Worm (Caenorhabditis elegans) whole organism, L2 larva: ENCODE data around the gene D2007.2.
A peak's percentile ranks its signal among the peaks of the same experiment; 100 is the strongest.

Experiments
- C34F6.9 ChIP-seq: fragments of 150-350 bp; optimal IDR thresholded peaks from 2 replicates; lab custom pipeline; 2014; ENCODE audit warnings: missing biosample characterization, missing genetic modification characterization
- F13H6.1 ChIP-seq: sonication (generic microtip); optimal IDR thresholded peaks from 2 replicates; lab custom pipeline; 2016; ENCODE audit warnings: missing genetic modification characterization, missing compliant biosample characterization
- Y55F3AM.14 ChIP-seq: fragments of 200-800 bp; sonication (Bioruptor generic); optimal IDR thresholded peaks from 2 replicates; lab custom pipeline; 2018; ENCODE audit warnings: mild to moderate bottlenecking, missing genetic modification characterization, missing compliant biosample characterization
- alr-1 ChIP-seq: fragments of 150-350 bp; optimal IDR thresholded peaks from 2 replicates; lab custom pipeline; 2014; ENCODE audit warnings: missing biosample characterization, missing genetic modification characterization
- blmp-1 ChIP-seq: sonication (generic microtip); optimal IDR thresholded peaks from 2 replicates; lab custom pipeline; 2017; ENCODE audit warnings: missing genetic modification characterization, mild to moderate bottlenecking, missing compliant biosample characterization, antibody characterized with exemption, moderate library complexity; ENCODE audit not compliant: insufficient read depth
- ceh-16 ChIP-seq: fragments of 150-350 bp; optimal IDR thresholded peaks from 2 replicates; lab custom pipeline; 2014; ENCODE audit warnings: missing biosample characterization, missing genetic modification characterization
- crh-2 ChIP-seq: sonication (generic microtip); optimal IDR thresholded peaks from 2 replicates; lab custom pipeline; 2017; ENCODE audit warnings: missing biosample characterization, missing genetic modification characterization
- elt-1 ChIP-seq: fragments of 150-350 bp; optimal IDR thresholded peaks from 2 replicates; lab custom pipeline; 2014; ENCODE audit warnings: missing biosample characterization, missing genetic modification characterization
- elt-3 ChIP-seq: sonication (generic microtip); optimal IDR thresholded peaks from 2 replicates; lab custom pipeline; 2017; ENCODE audit warnings: missing biosample characterization, missing genetic modification characterization
- fos-1 ChIP-seq: fragments of 150-350 bp; optimal IDR thresholded peaks from 2 replicates; lab custom pipeline; 2014; ENCODE audit warnings: missing biosample characterization, missing genetic modification characterization
- lin-11 ChIP-seq: fragments of 150-350 bp; sonication (generic microtip); optimal IDR thresholded peaks from 2 replicates; lab custom pipeline; 2014; ENCODE audit warnings: missing biosample characterization, missing genetic modification characterization, inconsistent platforms, mixed read lengths
- lin-13 ChIP-seq: fragments of 150-350 bp; optimal IDR thresholded peaks from 2 replicates; lab custom pipeline; 2014; ENCODE audit warnings: missing biosample characterization, missing genetic modification reagents, missing genetic modification characterization
- lsy-2 ChIP-seq, 2 experiments: fragments of 150-350 bp in 1 of 2; sonication (generic microtip) in 1 of 2; optimal IDR thresholded peaks; 2 replicates each; lab custom pipeline; 2014 to 2017; ENCODE audit warnings: missing biosample characterization in 2 of 2, missing genetic modification characterization in 2 of 2
- mab-5 ChIP-seq: fragments of 150-350 bp; optimal IDR thresholded peaks from 2 replicates; lab custom pipeline; 2014; ENCODE audit warnings: missing biosample characterization, missing genetic modification characterization
- mbf-1 ChIP-seq: sonication (generic microtip); optimal IDR thresholded peaks from 2 replicates; lab custom pipeline; 2017; ENCODE audit warnings: missing biosample characterization, missing genetic modification characterization
- mdl-1 ChIP-seq, 2 experiments: fragments of 150-350 bp in 1 of 2; sonication (generic microtip) in 1 of 2; optimal IDR thresholded peaks; 2 replicates each; lab custom pipeline; 2017; ENCODE audit warnings: missing biosample characterization in 2 of 2, missing genetic modification characterization in 2 of 2
- nhr-129 ChIP-seq: fragments of 150-350 bp; optimal IDR thresholded peaks from 2 replicates; lab custom pipeline; 2014; ENCODE audit warnings: missing biosample characterization, missing genetic modification characterization
- nhr-21 ChIP-seq: fragments of 150-350 bp; optimal IDR thresholded peaks from 2 replicates; lab custom pipeline; 2014; ENCODE audit warnings: missing biosample characterization, missing genetic modification characterization
- nhr-237 ChIP-seq: fragments of 150-350 bp; optimal IDR thresholded peaks from 2 replicates; lab custom pipeline; 2014; ENCODE audit warnings: missing biosample characterization, missing genetic modification characterization
- nhr-77 ChIP-seq: fragments of 150-350 bp; optimal IDR thresholded peaks from 2 replicates; lab custom pipeline; 2014; ENCODE audit warnings: missing biosample characterization, missing genetic modification characterization
- peb-1 ChIP-seq: fragments of 150-350 bp; optimal IDR thresholded peaks from 2 replicates; lab custom pipeline; 2014; ENCODE audit warnings: missing biosample characterization, missing genetic modification characterization
- sem-4 ChIP-seq: fragments of 150-350 bp; optimal IDR thresholded peaks from 2 replicates; lab custom pipeline; 2014; ENCODE audit warnings: missing biosample characterization, missing genetic modification reagents, missing genetic modification characterization
- skn-1 ChIP-seq: sonication (generic microtip); optimal IDR thresholded peaks from 2 replicates; lab custom pipeline; 2017; ENCODE audit warnings: missing biosample characterization, missing genetic modification characterization
- sma-9 ChIP-seq, 2 experiments: fragments of 150-350 bp in 1 of 2; sonication (generic microtip) in 1 of 2; optimal IDR thresholded peaks; 2 replicates each; lab custom pipeline; 2014 to 2016; ENCODE audit warnings: missing genetic modification characterization in 2 of 2, mild to moderate bottlenecking in 1 of 2, missing biosample characterization in 1 of 2, missing compliant biosample characterization in 1 of 2, missing genetic modification reagents in 1 of 2, moderate library complexity in 1 of 2
- unc-55 ChIP-seq: fragments of 150-350 bp; sonication (generic microtip); optimal IDR thresholded peaks from 3 replicates; lab custom pipeline; 2014; ENCODE audit warnings: missing biosample characterization, missing genetic modification reagents, missing genetic modification characterization
- zag-1 ChIP-seq: fragments of 150-350 bp; optimal IDR thresholded peaks from 2 replicates; lab custom pipeline; 2014; ENCODE audit warnings: missing biosample characterization, missing genetic modification characterization

The D2007.2 gene

ce11 chrIII:8201117-8201516, 52.4 kb downstream of the D2007.2 start, which contains the start of gene unc-36:
TSS of gene unc-36 (minus strand) at chrIII:8201217.
- no peak for TF ChIP-seq lsy-2 (tag; optimal IDR thresholded peaks at IDR 0.05; lab: Kevin White, UChicago)
- no peak for TF ChIP-seq ceh-16 (tag; lab: Kevin White, UChicago)
- no peak for TF ChIP-seq blmp-1 (tag; lab: Kevin White, UChicago)
- no peak for TF ChIP-seq alr-1
- TF ChIP-seq fos-1 = no peak
- TF ChIP-seq sma-9 (GFP tag; optimal IDR thresholded peaks at IDR 0.05; lab: Kevin White, UChicago) = no peak
- no peak for TF ChIP-seq sma-9 (tag; optimal IDR thresholded peaks at IDR 0.05; lab: Kevin White, UChicago)
- TF ChIP-seq Y55F3AM.14 (GFP tag; lab: Kevin White, UChicago) = no peak
- TF ChIP-seq lin-13 = no peak
- no peak for TF ChIP-seq mab-5 (tag; lab: Kevin White, UChicago)
- TF ChIP-seq elt-1 (tag; lab: Kevin White, UChicago) = no peak
- TF ChIP-seq nhr-77 (tag; lab: Kevin White, UChicago) = no peak
- no peak for TF ChIP-seq nhr-237 (tag; lab: Kevin White, UChicago)
- no peak for TF ChIP-seq skn-1 (tag; lab: Kevin White, UChicago)
- no peak for TF ChIP-seq nhr-21
- no peak for TF ChIP-seq elt-3 (tag; lab: Kevin White, UChicago)

ce11 chrIII:8201760-8202159, 53.0 kb downstream of the D2007.2 start:
- TF ChIP-seq crh-2 (tag; lab: Kevin White, UChicago) = peak; percentile 49
- no peak for TF ChIP-seq ceh-16 (tag; lab: Kevin White, UChicago)
- peak; percentile 77 for TF ChIP-seq F13H6.1
- TF ChIP-seq elt-3 (tag; lab: Kevin White, UChicago) = no peak
- TF ChIP-seq mab-5 (tag; lab: Kevin White, UChicago) = peak; percentile 33
- TF ChIP-seq lsy-2 (tag; optimal IDR thresholded peaks at IDR 0.05; lab: Kevin White, UChicago) = peak in 1 of 2 experiments; percentile 68
- TF ChIP-seq nhr-129 = peak; percentile 46
- no peak for TF ChIP-seq mbf-1 (tag; lab: Kevin White, UChicago)
- TF ChIP-seq mdl-1 (tag; optimal IDR thresholded peaks at IDR 0.05; lab: Kevin White, UChicago) = no peak
- peak; percentile 83 for TF ChIP-seq unc-55
- TF ChIP-seq nhr-237 (tag; lab: Kevin White, UChicago) = no peak
- TF ChIP-seq C34F6.9 (tag; lab: Kevin White, UChicago) = peak; percentile 74
- TF ChIP-seq lin-13 = peak; percentile 23
- peak; percentile 30 for TF ChIP-seq lin-11 (tag; lab: Kevin White, UChicago)
- peak; percentile 56 for TF ChIP-seq zag-1 (tag; lab: Kevin White, UChicago)
- no peak for TF ChIP-seq peb-1 (tag; lab: Kevin White, UChicago)
- TF ChIP-seq Y55F3AM.14 (GFP tag; lab: Kevin White, UChicago) = peak; percentile 43
- TF ChIP-seq sem-4 (tag; lab: Kevin White, UChicago) = peak; percentile 41
- TF ChIP-seq sma-9 (GFP tag; optimal IDR thresholded peaks at IDR 0.05; lab: Kevin White, UChicago) = peak; percentile 41
- TF ChIP-seq sma-9 (tag; optimal IDR thresholded peaks at IDR 0.05; lab: Kevin White, UChicago) = no peak
- TF ChIP-seq skn-1 (tag; lab: Kevin White, UChicago) = no peak

ce11 chrIII:8202754-8203153, 54.0 kb downstream of the D2007.2 start, which contains the start of gene snb-5:
TSS of gene snb-5 (plus strand) at chrIII:8203054.
- TF ChIP-seq sma-9 (GFP tag; optimal IDR thresholded peaks at IDR 0.05; lab: Kevin White, UChicago) = no peak
- no peak for TF ChIP-seq sma-9 (tag; optimal IDR thresholded peaks at IDR 0.05; lab: Kevin White, UChicago)
- no peak for TF ChIP-seq nhr-21
